Fruit fly (Drosophila melanogaster) S2 (cell line): Measurements from ENCODE around the gene CG10651.

Experiments used
- CG8478 ChIP-seq: fragments of >200 bp; optimal IDR thresholded peaks from 2 replicates; lab custom pipeline; 2018
- CTCF ChIP-seq, 2 experiments: fragments of >200 bp; optimal IDR thresholded peaks; 2 replicates each; lab custom pipeline; 2018

DNA sequence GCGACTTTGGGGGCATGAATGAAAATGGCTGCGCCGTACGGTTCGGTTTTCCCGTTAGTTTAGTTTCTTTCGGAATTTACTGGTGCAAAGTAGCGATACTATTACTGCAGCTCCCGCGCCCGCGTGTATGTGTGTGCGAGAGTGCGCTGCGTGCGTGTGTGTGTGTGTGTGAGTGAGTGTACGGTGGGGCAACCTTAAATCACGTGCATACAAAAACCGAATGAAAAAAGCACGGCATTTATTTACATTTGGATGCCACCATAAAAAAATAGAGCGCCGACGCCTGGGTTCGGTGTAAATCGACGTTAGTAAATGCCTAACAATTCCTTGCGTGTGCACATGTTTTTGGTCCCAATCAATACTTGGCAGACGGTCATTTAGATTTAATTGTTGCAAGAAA lies 37.0 kb downstream of the CG10651 start:
- no peak for TF ChIP-seq CG8478
- TF ChIP-seq CTCF (optimal IDR thresholded peaks at IDR 0.05; lab: Kevin White, UChicago): no peak
